Fruit fly (Drosophila melanogaster): ENCODE data around the gene cact.

Gene cact

DNA sequence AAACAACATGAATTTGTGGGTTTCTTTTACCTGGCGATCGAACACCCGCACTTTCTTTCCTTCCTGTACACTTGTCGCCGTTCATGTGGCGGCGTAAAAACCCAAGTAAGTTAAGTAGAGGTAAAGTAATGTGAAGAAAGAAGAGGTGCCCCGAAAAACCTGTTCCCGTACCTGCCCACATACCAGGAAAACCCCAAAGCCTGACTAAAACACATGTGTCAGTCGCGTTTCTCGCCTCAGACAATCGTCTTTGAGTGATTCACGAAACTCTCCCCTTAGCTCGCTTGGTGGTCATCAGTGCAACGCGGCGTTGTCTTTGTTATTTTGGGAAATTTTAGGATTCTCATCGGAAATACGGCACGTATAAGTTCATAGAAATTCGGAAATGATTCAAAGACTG is 2.5 kb downstream of the cact start (continued):
- peak; percentile 17 for TF ChIP-seq CG17829 (tag; optimal IDR thresholded peaks at IDR 0.05)
- no peak for TF ChIP-seq zfh1 (GFP tag; IDR thresholded peaks at IDR 0.05)
- TF ChIP-seq CG1832 (GFP tag; optimal IDR thresholded peaks at IDR 0.05), result no peak
- no peak for TF ChIP-seq pan (optimal IDR thresholded peaks at IDR 0.05)
- no peak for TF ChIP-seq pan (GFP tag; optimal IDR thresholded peaks at IDR 0.05 in 1 of 2, IDR thresholded peaks at IDR 0.05 in 1 of 2)
- no peak for TF ChIP-seq Stat92E (GFP tag; optimal IDR thresholded peaks at IDR 0.05)
- TF ChIP-seq CG15073 (GFP tag; optimal IDR thresholded peaks at IDR 0.05), result no peak
- TF ChIP-seq CG3281 (GFP tag; optimal IDR thresholded peaks at IDR 0.05), result no peak
- no peak for TF ChIP-seq CG10462 (GFP tag; optimal IDR thresholded peaks at IDR 0.05)
- TF ChIP-seq Mrtf (GFP tag; IDR thresholded peaks at IDR 0.05), result no peak
- TF ChIP-seq CG4328 (GFP tag; optimal IDR thresholded peaks at IDR 0.05), result no peak
- no peak for TF ChIP-seq fu2 (GFP tag; optimal IDR thresholded peaks at IDR 0.05)
- TF ChIP-seq CG3163 (GFP tag; optimal IDR thresholded peaks at IDR 0.05), result no peak
- TF ChIP-seq vvl (GFP tag; IDR thresholded peaks at IDR 0.05), result no peak
- TF ChIP-seq knrl (GFP tag; IDR thresholded peaks at IDR 0.05; ENCODE audit: partially characterized antibody), result no peak
- no peak for TF ChIP-seq CG11695 (GFP tag; IDR thresholded peaks at IDR 0.05)
- TF ChIP-seq CG32767 (GFP tag; IDR thresholded peaks at IDR 0.05), result no peak
- no peak for TF ChIP-seq D19B (GFP tag; optimal IDR thresholded peaks at IDR 0.05)
- no peak for TF ChIP-seq Abd-B (GFP tag; optimal IDR thresholded peaks at IDR 0.05)
- no peak for TF ChIP-seq Sry-β (GFP tag; optimal IDR thresholded peaks at IDR 0.05)
- no peak for TF ChIP-seq vfl (GFP tag; optimal IDR thresholded peaks at IDR 0.05)
- TF ChIP-seq ssp (GFP tag; IDR thresholded peaks at IDR 0.05), result no peak
- TF ChIP-seq CG13775 (GFP tag; optimal IDR thresholded peaks at IDR 0.05), result no peak
- peak; percentile 89 for TF ChIP-seq Neu2 (GFP tag; optimal IDR thresholded peaks at IDR 0.05; ENCODE audit: borderline replicate concordance)
- TF ChIP-seq zf30C (GFP tag; optimal IDR thresholded peaks at IDR 0.05), result no peak
- TF ChIP-seq kah (GFP tag; optimal IDR thresholded peaks at IDR 0.05), result no peak
- TF ChIP-seq Med (GFP tag), result peak; percentile 38
- TF ChIP-seq CG6854 (GFP tag; optimal IDR thresholded peaks at IDR 0.05), result no peak
- no peak for TF ChIP-seq Meics (GFP tag; optimal IDR thresholded peaks at IDR 0.05)
- TF ChIP-seq CG8281 (tag; optimal IDR thresholded peaks at IDR 0.05), result no peak
- TF ChIP-seq Nf-YA (GFP tag; IDR thresholded peaks at IDR 0.05), result no peak
- peak; percentile 66 for TF ChIP-seq kni (GFP tag; optimal IDR thresholded peaks at IDR 0.05)
- TF ChIP-seq Kr (GFP tag; optimal IDR thresholded peaks at IDR 0.05), result no peak
- TF ChIP-seq CG33213 (GFP tag; optimal IDR thresholded peaks at IDR 0.05), result no peak
- TF ChIP-seq sob (GFP tag; IDR thresholded peaks at IDR 0.05), result no peak
- TF ChIP-seq CG11696 (GFP tag; IDR thresholded peaks at IDR 0.05), result no peak
- no peak for TF ChIP-seq C15 (GFP tag; IDR thresholded peaks at IDR 0.05)
- peak; percentile 73 for TF ChIP-seq pros (GFP tag; optimal IDR thresholded peaks at IDR 0.05)
- peak in 1 of 2 experiments; percentile 86 for TF ChIP-seq tll (GFP tag; optimal IDR thresholded peaks at IDR 0.05)

DNA sequence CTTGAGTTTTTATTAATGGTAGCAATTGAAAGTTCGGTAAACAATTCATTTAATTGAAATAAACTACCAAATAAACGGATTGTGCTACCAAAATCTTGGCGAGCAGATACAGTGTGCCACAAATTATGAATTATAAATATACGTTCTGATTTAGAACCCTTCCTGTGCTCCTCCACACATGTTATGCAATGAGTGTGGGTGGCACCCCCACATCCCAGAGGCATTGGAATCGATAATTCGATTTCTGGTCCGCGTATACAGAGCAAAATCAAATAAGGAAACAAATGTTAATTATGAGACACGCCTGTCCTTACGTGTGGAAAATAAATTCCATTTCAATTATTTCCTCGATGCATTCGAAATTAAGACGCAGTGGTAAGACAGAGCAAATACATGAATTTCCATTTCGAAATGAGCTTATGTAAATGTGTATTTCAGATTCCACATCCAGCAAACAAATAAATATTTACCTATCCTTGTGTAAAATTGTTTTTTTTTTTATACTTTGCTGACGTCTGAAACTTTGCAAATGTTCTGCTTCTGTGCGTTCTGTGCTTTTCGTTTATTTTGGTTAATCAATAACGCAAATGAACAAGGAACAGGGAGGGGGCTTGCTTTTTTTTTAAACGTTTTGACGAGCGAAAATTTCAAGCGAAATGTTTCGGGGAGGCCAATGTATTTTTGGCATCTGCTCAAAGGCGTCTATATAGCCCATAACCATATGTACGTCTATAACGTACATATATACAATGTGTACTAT is 4.0 kb downstream of the cact start:
- TF ChIP-seq Tbp (GFP tag; optimal IDR thresholded peaks at IDR 0.05), result no peak
- TF ChIP-seq kni (GFP tag; optimal IDR thresholded peaks at IDR 0.05), result no peak
- TF ChIP-seq sd (tag; optimal IDR thresholded peaks at IDR 0.05), result peak; percentile 79
- 0 out of 3 replicates have a peak, but pooled peaks have one; percentile 35 for TF ChIP-seq sr (GFP tag; IDR thresholded peaks at IDR 0.05)
- peak; percentile 59 for TF ChIP-seq CG10543 (GFP tag; optimal IDR thresholded peaks at IDR 0.05)
- TF ChIP-seq rib (GFP tag; IDR thresholded peaks at IDR 0.05), result peak; percentile 65
- peak in 1 of 2 experiments; percentile 85 for TF ChIP-seq Pdp1 (GFP tag; optimal IDR thresholded peaks at IDR 0.05)
- TF ChIP-seq Med (GFP tag), result peak; percentile 10
- peak; percentile 63 for TF ChIP-seq onecut (GFP tag; IDR thresholded peaks at IDR 0.05)

All from whole organism, embryonic.